Fruit fly (Drosophila melanogaster): ENCODE results near the gene Npc2c.

dm6 chr3R:10078468-10079143 lies 18.6 kb downstream of the Npc2c start:
- no peak for TF ChIP-seq CG8478 (optimal IDR thresholded peaks at IDR 0.05)
- no peak for TF ChIP-seq EcR (GFP tag; optimal IDR thresholded peaks at IDR 0.05)
- TF ChIP-seq usp (GFP tag; optimal IDR thresholded peaks at IDR 0.05), result no peak
- TF ChIP-seq Dll (optimal IDR thresholded peaks at IDR 0.05), result no peak
- TF ChIP-seq psq (optimal IDR thresholded peaks at IDR 0.05), result no peak
- no peak for TF ChIP-seq pan (optimal IDR thresholded peaks at IDR 0.05)
